Worm (Caenorhabditis elegans) whole organism, L3 larva: ENCODE data around the gene F35D11.1.

ENCODE experiments used
- ama-1 ChIP-seq: fragments of 150-350 bp; optimal IDR thresholded peaks from 2 replicates; lab custom pipeline; 2018
- daf-12 ChIP-seq: fragments of 150-350 bp; optimal IDR thresholded peaks from 2 replicates; lab custom pipeline; 2014; ENCODE audit warnings: missing biosample characterization, missing genetic modification reagents, missing genetic modification characterization
- elt-1 ChIP-seq: fragments of 150-350 bp; optimal IDR thresholded peaks from 2 replicates; lab custom pipeline; 2014; ENCODE audit warnings: missing biosample characterization, missing genetic modification characterization
- lin-15B ChIP-seq: fragments of 150-350 bp; optimal IDR thresholded peaks from 2 replicates; lab custom pipeline; 2014; ENCODE audit warnings: missing biosample characterization, missing genetic modification characterization
- lin-39 ChIP-seq: fragments of 150-350 bp; optimal IDR thresholded peaks from 2 replicates; lab custom pipeline; 2018; ENCODE audit warnings: missing biosample characterization, missing genetic modification reagents, missing genetic modification characterization
- nhr-11 ChIP-seq: fragments of 150-350 bp; optimal IDR thresholded peaks from 2 replicates; lab custom pipeline; 2014; ENCODE audit warnings: missing biosample characterization, missing genetic modification characterization
- nhr-12 ChIP-seq: fragments of 150-350 bp; optimal IDR thresholded peaks from 2 replicates; lab custom pipeline; 2014; ENCODE audit warnings: missing biosample characterization, missing genetic modification characterization
- nhr-25 ChIP-seq: sonication (generic microtip); optimal IDR thresholded peaks from 2 replicates; lab custom pipeline; 2017; ENCODE audit warnings: missing biosample characterization, missing genetic modification characterization
- nhr-77 ChIP-seq: fragments of 150-350 bp; optimal IDR thresholded peaks from 2 replicates; lab custom pipeline; 2014; ENCODE audit warnings: missing biosample characterization, missing genetic modification characterization
- unc-39 ChIP-seq: sonication (generic microtip); optimal IDR thresholded peaks from 4 replicates; lab custom pipeline; 2017; ENCODE audit warnings: missing biosample characterization, missing genetic modification characterization
- ztf-4 ChIP-seq: fragments of 150-350 bp; optimal IDR thresholded peaks from 2 replicates; lab custom pipeline; 2014; ENCODE audit warnings: missing biosample characterization, missing genetic modification characterization

DNA sequence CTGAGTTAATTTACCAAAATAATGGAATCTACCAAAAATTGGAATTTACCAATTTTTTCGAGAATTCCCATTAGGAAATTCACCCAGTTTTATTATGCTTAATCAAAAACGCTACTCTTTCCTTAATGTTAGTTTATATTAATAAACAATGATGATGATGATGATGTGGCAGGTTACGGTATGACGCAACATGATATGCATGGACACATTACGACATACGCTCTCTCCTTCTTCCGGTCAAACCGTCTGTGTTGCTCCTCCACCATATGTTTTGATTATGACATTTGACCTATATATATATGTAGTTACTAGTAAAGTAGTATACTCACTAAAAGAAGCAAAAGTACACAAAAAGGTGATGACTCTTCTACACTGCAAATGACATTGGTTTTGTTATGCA is 49.3 kb upstream of the F35D11.1 start:
- TF ChIP-seq lin-39, result no peak
- no peak for TF ChIP-seq nhr-25
- TF ChIP-seq ama-1 (lab: Kevin White, UChicago), result no peak
- TF ChIP-seq unc-39, result no peak
- no peak for TF ChIP-seq elt-1 (tag; lab: Kevin White, UChicago)
- no peak for TF ChIP-seq daf-12 (tag; lab: Kevin White, UChicago)
- TF ChIP-seq nhr-77 (tag; lab: Kevin White, UChicago), result no peak
- TF ChIP-seq lin-15B (tag; lab: Kevin White, UChicago), result no peak
- no peak for TF ChIP-seq nhr-11
- TF ChIP-seq nhr-12 (tag; lab: Kevin White, UChicago), result no peak
- TF ChIP-seq ztf-4 (tag; lab: Kevin White, UChicago), result no peak
